Fruit fly (Drosophila melanogaster) Kc167 (cell line): ENCODE results near the gene AdoR.

Experiments
- h ChIP-seq: fragments of >200 bp; optimal IDR thresholded peaks from 3 replicates; lab custom pipeline; 2018; ENCODE audit warnings: missing external identifiers
- ttk ChIP-seq: sonication (Bioruptor generic); optimal IDR thresholded peaks from 2 replicates; lab custom pipeline; 2017; ENCODE audit warnings: missing external identifiers

DNA sequence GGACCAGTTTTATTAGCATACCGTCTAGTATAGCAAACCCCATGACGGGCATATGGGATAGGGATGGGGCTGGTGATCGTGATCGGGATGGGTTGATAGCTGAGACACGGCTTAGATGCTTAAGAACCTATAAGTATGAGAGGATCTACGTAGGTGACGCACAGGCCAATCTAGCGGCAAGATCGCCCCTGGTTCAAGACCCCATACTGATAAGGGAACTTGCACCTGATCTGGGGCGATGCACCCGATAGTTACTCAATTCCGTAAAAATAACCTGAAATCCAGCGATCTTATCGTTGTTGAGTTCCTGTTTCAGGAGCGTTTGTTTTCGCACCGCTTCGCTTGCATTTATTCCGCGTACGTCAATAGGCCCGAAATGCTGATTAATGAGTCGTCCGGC, 40.8 kb downstream of the AdoR start:
- no peak for TF ChIP-seq ttk
- no peak for TF ChIP-seq h (lab: Kevin White, UChicago)
